Worm (Caenorhabditis elegans) whole organism, young adult: ENCODE measurements around the gene srw-53.
"Not testable (repeated sequence)": the region's sequence is repeated elsewhere in the genome, so short reads cannot be mapped to it uniquely, and the experiment has no call there.

ENCODE experiments used
- C17E4.6 ChIP-seq: fragments of 200-800 bp; sonication (Bioruptor generic); IDR thresholded peaks from 2 replicates; pipeline ENCODE4 v1.3.6; 2022; ENCODE audit warnings: missing genetic modification reagents, missing genetic modification characterization, missing compliant biosample characterization
- ccch-3 ChIP-seq: fragments of 200-800 bp; sonication (Bioruptor generic); optimal IDR thresholded peaks from 2 replicates; lab custom pipeline; 2018; ENCODE audit warnings: mild to moderate bottlenecking, missing genetic modification characterization, missing compliant biosample characterization
- madf-3 ChIP-seq: fragments of 200-800 bp; sonication (Bioruptor generic); IDR thresholded peaks from 2 replicates; pipeline ENCODE4 v1.3.6; 2022; ENCODE audit warnings: missing genetic modification reagents, missing genetic modification characterization, missing compliant biosample characterization

- TF ChIP-seq C17E4.6 (GFP tag; lab: Robert Waterston, UW); madf-3 (GFP tag; lab: Robert Waterston, UW); ccch-3 (GFP tag; lab: Kevin White, UChicago): not testable (repeated sequence)
Measured at ce11 chrV:15991850-15992249, 48.6 kb downstream of the srw-53 start, which contains the start of gene C06C6.7.
